Fruit fly (Drosophila melanogaster): Measurements from ENCODE around the gene Ccp84Ad.

DNA sequence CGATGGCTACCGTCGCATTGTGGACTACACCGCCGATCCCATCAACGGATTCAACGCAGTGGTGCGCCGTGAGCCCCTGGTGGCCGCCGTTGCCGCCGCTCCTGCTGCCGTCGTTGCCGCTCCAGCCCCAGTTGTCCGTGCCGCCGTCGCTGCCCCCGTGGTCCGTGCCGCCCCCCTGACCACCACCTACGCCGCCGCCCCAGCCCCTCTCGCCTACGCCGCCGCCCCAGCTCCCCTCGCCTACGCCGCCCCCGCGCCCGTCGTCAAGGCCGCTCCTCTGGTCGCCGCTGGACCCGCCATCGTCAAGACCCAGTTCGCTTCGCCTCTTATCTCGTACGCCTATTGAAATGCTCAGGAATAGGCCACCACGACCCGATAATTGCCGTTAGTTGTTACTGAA lies 5.3 kb upstream of the Ccp84Ad start:
- TF ChIP-seq rgr (GFP tag; optimal IDR thresholded peaks at IDR 0.05) (no peak), Dfd (GFP tag; optimal IDR thresholded peaks at IDR 0.05) (peak; percentile 85), psq (GFP tag; optimal IDR thresholded peaks at IDR 0.05) (no peak), h (GFP tag; optimal IDR thresholded peaks at IDR 0.05) (no peak), GATAd (GFP tag; optimal IDR thresholded peaks at IDR 0.05) (no peak), sv (GFP tag; optimal IDR thresholded peaks at IDR 0.05) (no peak), lola (GFP tag; optimal IDR thresholded peaks at IDR 0.05) (no peak), CrebA (GFP tag; optimal IDR thresholded peaks at IDR 0.05; ENCODE audit: borderline replicate concordance) (no peak), Hnf4 (GFP tag; optimal IDR thresholded peaks at IDR 0.05) (no peak), pan (optimal IDR thresholded peaks at IDR 0.05) (no peak), jim (GFP tag; optimal IDR thresholded peaks at IDR 0.05) (no peak), Dif (GFP tag; optimal IDR thresholded peaks at IDR 0.05; ENCODE audit: partially characterized antibody) (no peak), Myc (optimal IDR thresholded peaks at IDR 0.05) (no peak)
